Fruit fly (Drosophila melanogaster) whole organism, embryonic: ENCODE data around the gene Alp13.

ENCODE experiments used
- Asciz ChIP-seq: fragments of 200-800 bp; sonication (Bioruptor generic); optimal IDR thresholded peaks from 2 replicates; lab custom pipeline; 2017; ENCODE audit warnings: missing biosample characterization, mild to moderate bottlenecking, missing genetic modification characterization, missing genetic modification reagents
- Atf6 ChIP-seq: fragments of 200-800 bp; sonication (Bioruptor generic); IDR thresholded peaks from 2 replicates; pipeline ENCODE4 v1.3.6; 2022; ENCODE audit warnings: missing biosample characterization, missing genetic modification characterization
- CG10431 ChIP-seq: fragments of 200-800 bp; sonication (Bioruptor generic); optimal IDR thresholded peaks from 3 replicates; lab custom pipeline; 2018; ENCODE audit warnings: missing biosample characterization, mild to moderate bottlenecking, missing genetic modification characterization
- CG10543 ChIP-seq: fragments of 200-800 bp; sonication (Bioruptor generic); optimal IDR thresholded peaks from 3 replicates; lab custom pipeline; 2017; ENCODE audit warnings: missing biosample characterization, mild to moderate bottlenecking, missing genetic modification characterization, moderate library complexity
- CG10979 ChIP-seq: fragments of 200-800 bp; sonication (Bioruptor generic); optimal IDR thresholded peaks from 2 replicates; lab custom pipeline; 2018; ENCODE audit warnings: missing biosample characterization, mild to moderate bottlenecking, missing genetic modification characterization, moderate library complexity
- CG11723 ChIP-seq: fragments of 200-800 bp; sonication (Bioruptor generic); optimal IDR thresholded peaks from 2 replicates; lab custom pipeline; 2017; ENCODE audit warnings: missing biosample characterization, mild to moderate bottlenecking, missing genetic modification characterization
- CG12391 ChIP-seq: fragments of 200-800 bp; sonication (Bioruptor generic); optimal IDR thresholded peaks from 3 replicates; lab custom pipeline; 2018; ENCODE audit warnings: missing biosample characterization, mild to moderate bottlenecking, missing genetic modification characterization, moderate library complexity
- CG13123 ChIP-seq: fragments of 200-800 bp; sonication (Bioruptor generic); optimal IDR thresholded peaks from 2 replicates; lab custom pipeline; 2016; ENCODE audit warnings: missing biosample characterization, missing genetic modification characterization
- CG13424 ChIP-seq: fragments of 200-800 bp; sonication (Bioruptor generic); optimal IDR thresholded peaks from 2 replicates; lab custom pipeline; 2019; ENCODE audit warnings: missing biosample characterization, mild to moderate bottlenecking, missing genetic modification characterization, moderate library complexity
- CG15696 ChIP-seq: fragments of 200-800 bp; sonication (Bioruptor generic); optimal IDR thresholded peaks from 2 replicates; lab custom pipeline; 2019; ENCODE audit warnings: missing biosample characterization, mild to moderate bottlenecking, missing genetic modification characterization, moderate library complexity
- CG17568 ChIP-seq: fragments of 200-800 bp; sonication (Bioruptor generic); optimal IDR thresholded peaks from 2 replicates; lab custom pipeline; 2018; ENCODE audit warnings: missing biosample characterization, mild to moderate bottlenecking, missing genetic modification characterization, moderate library complexity
- CG18764 ChIP-seq: fragments of 200-800 bp; sonication (Bioruptor generic); optimal IDR thresholded peaks from 3 replicates; lab custom pipeline; 2016; ENCODE audit warnings: missing biosample characterization, missing genetic modification characterization
- CG2129 ChIP-seq: fragments of 200-800 bp; sonication (Bioruptor generic); IDR thresholded peaks from 2 replicates; pipeline ENCODE4 v1.3.6; 2022; ENCODE audit warnings: missing biosample characterization, missing genetic modification characterization; ENCODE audit not compliant: partially characterized antibody
- CG30403 ChIP-seq: fragments of 200-800 bp; sonication (Bioruptor generic); optimal IDR thresholded peaks from 3 replicates; lab custom pipeline; 2016; ENCODE audit warnings: missing biosample characterization, missing genetic modification characterization
- CG31388 ChIP-seq: fragments of 200-800 bp; sonication (Bioruptor generic); optimal IDR thresholded peaks from 2 replicates; lab custom pipeline; 2016; ENCODE audit warnings: missing biosample characterization, missing genetic modification characterization
- CG3838 ChIP-seq: fragments of 200-800 bp; sonication (Bioruptor generic); optimal IDR thresholded peaks from 3 replicates; lab custom pipeline; 2016; ENCODE audit warnings: missing biosample characterization, missing genetic modification characterization
- CG4617 ChIP-seq: fragments of 200-800 bp; sonication (Bioruptor generic); optimal IDR thresholded peaks from 3 replicates; lab custom pipeline; 2016; ENCODE audit warnings: missing biosample characterization, missing genetic modification characterization, borderline replicate concordance
- CG7372 ChIP-seq: fragments of 200-800 bp; sonication (Bioruptor generic); IDR thresholded peaks from 2 replicates; pipeline ENCODE4 v1.3.6; 2022; ENCODE audit warnings: missing biosample characterization, missing genetic modification characterization
- Eip74EF ChIP-seq, 2 experiments: fragments of 200-800 bp in 1 of 2; fragments of >200 bp in 1 of 2; sonication (Bioruptor generic) in 1 of 2; optimal IDR thresholded peaks; 2 replicates each; lab custom pipeline; 2017 to 2019; ENCODE audit warnings: missing biosample characterization in 2 of 2, missing genetic modification characterization in 2 of 2, mild to moderate bottlenecking in 1 of 2, moderate library complexity in 1 of 2
- Gsc ChIP-seq: fragments of 200-800 bp; sonication (Bioruptor generic); IDR thresholded peaks from 2 replicates; pipeline ENCODE4 v1.3.6; 2022; ENCODE audit warnings: missing biosample characterization, missing genetic modification characterization
- MTF-1 ChIP-seq: fragments of 200-800 bp; sonication (Bioruptor generic); optimal IDR thresholded peaks from 2 replicates; lab custom pipeline; 2018; ENCODE audit warnings: missing biosample characterization, mild to moderate bottlenecking, missing genetic modification characterization, borderline replicate concordance
- Mad ChIP-seq: fragments of 200-800 bp; sonication (Bioruptor generic); optimal IDR thresholded peaks from 2 replicates; lab custom pipeline; 2016; ENCODE audit warnings: missing biosample characterization, missing genetic modification characterization
- Med ChIP-seq: fragments of 200-800 bp; sonication (Bioruptor generic); peaks from one replicate; lab custom pipeline; 2016; ENCODE audit warnings: missing biosample characterization, missing genetic modification characterization, mild to moderate bottlenecking, inconsistent platforms, moderate library complexity
- NK7.1 ChIP-seq: fragments of 200-800 bp; sonication (Bioruptor generic); optimal IDR thresholded peaks from 3 replicates; lab custom pipeline; 2016; ENCODE audit warnings: missing biosample characterization, missing genetic modification characterization
- Neu2 ChIP-seq: fragments of 200-800 bp; sonication (Bioruptor generic); optimal IDR thresholded peaks from 3 replicates; lab custom pipeline; 2016; ENCODE audit warnings: missing biosample characterization, missing genetic modification characterization, borderline replicate concordance
- Nf-YB ChIP-seq: fragments of 200-800 bp; sonication (Bioruptor generic); optimal IDR thresholded peaks from 3 replicates; lab custom pipeline; 2019; ENCODE audit warnings: missing biosample characterization, mild to moderate bottlenecking, missing genetic modification characterization, moderate library complexity
- PHDP ChIP-seq: fragments of 200-800 bp; sonication (Bioruptor generic); optimal IDR thresholded peaks from 3 replicates; lab custom pipeline; 2018; ENCODE audit warnings: missing biosample characterization, mild to moderate bottlenecking, missing genetic modification characterization, moderate library complexity
- Rx ChIP-seq: fragments of 200-800 bp; sonication (Bioruptor generic); IDR thresholded peaks from 2 replicates; pipeline ENCODE4 v1.3.6; 2022; ENCODE audit warnings: missing biosample characterization, missing genetic modification characterization
- Scr ChIP-seq: fragments of 200-800 bp; sonication (Bioruptor generic); IDR thresholded peaks from 2 replicates; pipeline ENCODE4 v1.3.6; 2022; ENCODE audit warnings: missing biosample characterization, missing genetic modification characterization; ENCODE audit not compliant: partially characterized antibody
- Taf1 ChIP-seq: fragments of 200-800 bp; sonication (Bioruptor generic); IDR thresholded peaks from 2 replicates; pipeline ENCODE4 v1.3.6; 2022; ENCODE audit warnings: missing biosample characterization, missing genetic modification characterization
- amos ChIP-seq: fragments of 200-800 bp; sonication (Bioruptor generic); IDR thresholded peaks from 2 replicates; pipeline ENCODE4 v1.3.6; 2022; ENCODE audit warnings: missing biosample characterization, missing genetic modification characterization; ENCODE audit not compliant: partially characterized antibody
- az2 ChIP-seq: fragments of 200-800 bp; sonication (Bioruptor generic); optimal IDR thresholded peaks from 3 replicates; lab custom pipeline; 2016; ENCODE audit warnings: missing biosample characterization, missing genetic modification characterization
- caup ChIP-seq: fragments of 200-800 bp; sonication (Bioruptor generic); optimal IDR thresholded peaks from 3 replicates; lab custom pipeline; 2017; ENCODE audit warnings: missing biosample characterization, mild to moderate bottlenecking, missing genetic modification characterization, moderate library complexity; ENCODE audit not compliant: severe bottlenecking
- chif ChIP-seq, 2 experiments: fragments of 200-800 bp; sonication (Bioruptor generic); optimal IDR thresholded peaks; 3 replicates each; lab custom pipeline; 2016; ENCODE audit warnings: missing biosample characterization in 2 of 2, missing genetic modification characterization in 2 of 2
- dan ChIP-seq: fragments of 200-800 bp; sonication (Bioruptor generic); IDR thresholded peaks from 2 replicates; pipeline ENCODE4 v1.3.6; 2022; ENCODE audit warnings: missing biosample characterization, missing genetic modification characterization
- esg ChIP-seq: fragments of 200-800 bp; sonication (Bioruptor generic); conservative IDR thresholded peaks from 2 replicates; pipeline ENCODE4 v1.3.6; 2022; ENCODE audit warnings: missing biosample characterization, missing genetic modification characterization
- eyg ChIP-seq: fragments of 200-800 bp; sonication (Bioruptor generic); optimal IDR thresholded peaks from 3 replicates; lab custom pipeline; 2016; ENCODE audit warnings: missing biosample characterization, missing genetic modification characterization
- gfzf ChIP-seq: fragments of 200-800 bp; sonication (Bioruptor generic); optimal IDR thresholded peaks from 2 replicates; lab custom pipeline; 2016; ENCODE audit warnings: missing biosample characterization, mild to moderate bottlenecking, missing genetic modification characterization, moderate library complexity
- grau ChIP-seq: fragments of 200-800 bp; optimal IDR thresholded peaks from 3 replicates; lab custom pipeline; 2019; ENCODE audit warnings: missing biosample characterization, mild to moderate bottlenecking, missing genetic modification characterization, moderate library complexity
- her ChIP-seq: fragments of 200-800 bp; sonication (Bioruptor generic); optimal IDR thresholded peaks from 2 replicates; lab custom pipeline; 2016; ENCODE audit warnings: missing biosample characterization, missing genetic modification characterization
- kni ChIP-seq: fragments of 200-800 bp; sonication (Bioruptor generic); optimal IDR thresholded peaks from 3 replicates; lab custom pipeline; 2017; ENCODE audit warnings: mild to moderate bottlenecking, missing biosample characterization, missing genetic modification reagents, missing genetic modification characterization
- lilli ChIP-seq: fragments of 200-800 bp; sonication (Bioruptor generic); optimal IDR thresholded peaks from 3 replicates; lab custom pipeline; 2016; ENCODE audit warnings: missing biosample characterization, missing genetic modification characterization
- lmd ChIP-seq: fragments of 200-800 bp; sonication (Bioruptor generic); IDR thresholded peaks from 2 replicates; pipeline ENCODE4 v1.3.6; 2022; ENCODE audit warnings: missing biosample characterization, missing genetic modification characterization
- mam ChIP-seq: fragments of 200-800 bp; sonication (Bioruptor generic); optimal IDR thresholded peaks from 3 replicates; lab custom pipeline; 2016; ENCODE audit warnings: missing biosample characterization, missing genetic modification characterization
- nmo ChIP-seq: fragments of 200-800 bp; sonication (Bioruptor generic); optimal IDR thresholded peaks from 2 replicates; lab custom pipeline; 2018; ENCODE audit warnings: missing biosample characterization, mild to moderate bottlenecking, missing genetic modification characterization, moderate library complexity
- psq ChIP-seq: fragments of 200-800 bp; sonication (Bioruptor generic); optimal IDR thresholded peaks from 2 replicates; lab custom pipeline; 2017; ENCODE audit warnings: missing biosample characterization, missing genetic modification characterization
- ranshi ChIP-seq: fragments of 200-800 bp; sonication (Bioruptor generic); IDR thresholded peaks from 2 replicates; pipeline ENCODE4 v1.3.6; 2022; ENCODE audit warnings: missing biosample characterization, missing genetic modification characterization
- salm ChIP-seq: fragments of 200-800 bp; sonication (Bioruptor generic); optimal IDR thresholded peaks from 2 replicates; lab custom pipeline; 2018; ENCODE audit warnings: missing biosample characterization, mild to moderate bottlenecking, missing genetic modification characterization
- usp ChIP-seq: fragments of >200 bp; optimal IDR thresholded peaks from 2 replicates; lab custom pipeline; 2017; ENCODE audit warnings: missing biosample characterization, missing genetic modification characterization

The Alp13 gene

dm6 chr3R:10048035-10048774, 27.0 kb downstream of the Alp13 start (continued):
- TF ChIP-seq CG10431 (GFP tag; lab: Kevin White, UChicago), result no peak
- peak; percentile 10 for TF ChIP-seq CG18764 (GFP tag; lab: Kevin White, UChicago)
- TF ChIP-seq amos (GFP tag; lab: Robert Waterston, UW), result no peak
- TF ChIP-seq salm (tag; lab: Kevin White, UChicago), result no peak
- peak; percentile 66 for TF ChIP-seq Asciz (GFP tag; lab: Kevin White, UChicago)
- no peak for TF ChIP-seq mam (GFP tag; lab: Kevin White, UChicago)
- no peak for TF ChIP-seq eyg (GFP tag; lab: Kevin White, UChicago)
- TF ChIP-seq Rx (GFP tag; lab: Robert Waterston, UW), result no peak
- TF ChIP-seq CG31388 (GFP tag; lab: Kevin White, UChicago), result no peak
- TF ChIP-seq PHDP (tag; lab: Kevin White, UChicago), result peak; percentile 33
- TF ChIP-seq ranshi, result no peak
- 0 out of 2 replicates have a peak, but pooled peaks have one; percentile 27 for TF ChIP-seq esg (GFP tag; lab: Robert Waterston, UW)
- TF ChIP-seq kni (GFP tag; lab: Kevin White, UChicago), result no peak
- no peak for TF ChIP-seq CG3838 (GFP tag; lab: Kevin White, UChicago)
- TF ChIP-seq CG15696 (tag; lab: Kevin White, UChicago), result no peak
- peak; percentile 23 for TF ChIP-seq lilli (GFP tag; lab: Kevin White, UChicago)
- TF ChIP-seq Eip74EF (GFP tag; optimal IDR thresholded peaks at IDR 0.05; lab: Kevin White, UChicago), result peak in 1 of 2 experiments; percentile 39
- peak; percentile 52 for TF ChIP-seq CG10979
- peak; percentile 17 for TF ChIP-seq Nf-YB
- no peak for TF ChIP-seq lmd
- TF ChIP-seq Taf1 (GFP tag; lab: Robert Waterston, UW), result no peak
- TF ChIP-seq Atf6 (GFP tag; lab: Robert Waterston, UW), result no peak
- no peak for TF ChIP-seq usp (GFP tag; lab: Kevin White, UChicago)
- TF ChIP-seq CG17568 (GFP tag; lab: Kevin White, UChicago), result no peak
- peak; percentile 47 for TF ChIP-seq CG12391
- no peak for TF ChIP-seq dan (GFP tag; lab: Robert Waterston, UW)
- TF ChIP-seq Mad (GFP tag; lab: Kevin White, UChicago), result no peak
- TF ChIP-seq chif (GFP tag; optimal IDR thresholded peaks at IDR 0.05; lab: Kevin White, UChicago), result peak in 1 of 2 experiments; percentile 1
- TF ChIP-seq CG30403 (GFP tag; lab: Kevin White, UChicago), result peak; percentile 52
- peak; percentile 15 for TF ChIP-seq caup
- peak; percentile 77 for TF ChIP-seq Med (GFP tag; lab: Kevin White, UChicago)
- no peak for TF ChIP-seq CG2129
- TF ChIP-seq CG11723 (GFP tag; lab: Kevin White, UChicago), result no peak
- TF ChIP-seq psq (GFP tag; lab: Kevin White, UChicago), result no peak
- no peak for TF ChIP-seq Scr (GFP tag; lab: Robert Waterston, UW)
- TF ChIP-seq MTF-1 (GFP tag; lab: Kevin White, UChicago), result no peak
- TF ChIP-seq grau (tag; lab: Kevin White, UChicago), result peak; percentile 63
- no peak for TF ChIP-seq CG7372 (GFP tag; lab: Robert Waterston, UW)
- no peak for TF ChIP-seq Neu2 (GFP tag; lab: Kevin White, UChicago)
- TF ChIP-seq az2 (GFP tag; lab: Kevin White, UChicago), result peak; percentile 33
- TF ChIP-seq CG13424 (tag; lab: Kevin White, UChicago), result peak; percentile 63
- peak; percentile 6 for TF ChIP-seq CG10543 (GFP tag; lab: Kevin White, UChicago)
- TF ChIP-seq CG4617, result no peak
- TF ChIP-seq her (GFP tag; lab: Kevin White, UChicago), result no peak
- TF ChIP-seq Gsc (GFP tag; lab: Robert Waterston, UW), result no peak
- TF ChIP-seq NK7.1 (GFP tag; lab: Kevin White, UChicago), result no peak
- TF ChIP-seq gfzf (GFP tag; lab: Kevin White, UChicago), result no peak
- peak; percentile 45 for TF ChIP-seq nmo (GFP tag; lab: Kevin White, UChicago)
- TF ChIP-seq CG13123, result no peak
